Worm (Caenorhabditis elegans) whole organism, L4/young adult: Measurements from ENCODE around the gene nlp-9.

Experiments used
- W03F9.2 ChIP-seq: fragments of 150-350 bp; optimal IDR thresholded peaks from 2 replicates; lab custom pipeline; 2014; ENCODE audit warnings: missing biosample characterization, missing genetic modification characterization
- dao-5 ChIP-seq: sonication (generic microtip); optimal IDR thresholded peaks from 2 replicates; lab custom pipeline; 2016; ENCODE audit warnings: missing genotype, missing genetic modification characterization, moderate library complexity, missing compliant biosample characterization
- him-1 ChIP-seq: sonication (generic microtip); optimal IDR thresholded peaks from 2 replicates; lab custom pipeline; 2016; ENCODE audit warnings: missing genotype, missing genetic modification reagents, missing genetic modification characterization, missing compliant biosample characterization

ce11 chrV:4175624-4176023, 43.8 kb upstream of the nlp-9 start, which contains the start of the genes coh-4 and pid-5:
- TF ChIP-seq him-1 (tag; lab: Kevin White, UChicago) (no peak), W03F9.2 (tag; lab: Kevin White, UChicago) (peak; percentile 24), dao-5 (tag; lab: Kevin White, UChicago) (no peak)
